Fruit fly (Drosophila melanogaster) whole organism, embryonic: ENCODE data around the gene CG44090.
A peak's percentile ranks its signal among the peaks of the same experiment; 100 is the strongest.

Source experiments
- Atf3 ChIP-seq: fragments of 200-800 bp; sonication (Bioruptor generic); optimal IDR thresholded peaks from 3 replicates; lab custom pipeline; 2016; ENCODE audit warnings: missing biosample characterization, missing genetic modification characterization
- Bgb ChIP-seq: fragments of 200-800 bp; sonication (Bioruptor generic); IDR thresholded peaks from 2 replicates; pipeline ENCODE4 v1.3.6; 2022; ENCODE audit warnings: missing biosample characterization, missing genetic modification characterization; ENCODE audit not compliant: partially characterized antibody
- Bteb2 ChIP-seq: fragments of 200-800 bp; sonication (Bioruptor generic); optimal IDR thresholded peaks from 2 replicates; lab custom pipeline; 2016; ENCODE audit warnings: missing biosample characterization, missing genetic modification characterization
- CG1024 ChIP-seq: fragments of 200-800 bp; sonication (Bioruptor generic); IDR thresholded peaks from 2 replicates; pipeline ENCODE4 v1.3.6; 2022; ENCODE audit warnings: missing biosample characterization, missing genetic modification characterization
- CG10267 ChIP-seq: fragments of 200-800 bp; sonication (Bioruptor generic); optimal IDR thresholded peaks from 2 replicates; lab custom pipeline; 2018; ENCODE audit warnings: missing biosample characterization, mild to moderate bottlenecking, missing genetic modification characterization, moderate library complexity
- CG11247 ChIP-seq: fragments of 200-800 bp; sonication (Bioruptor generic); IDR thresholded peaks from 2 replicates; pipeline ENCODE4 v1.3.6; 2022; ENCODE audit warnings: missing biosample characterization, missing genetic modification characterization
- CG11456 ChIP-seq: fragments of 200-800 bp; sonication (Bioruptor generic); IDR thresholded peaks from 3 replicates; pipeline ENCODE4 v1.3.6; 2022; ENCODE audit warnings: missing biosample characterization, missing genetic modification characterization
- CG11504 ChIP-seq: fragments of 200-800 bp; sonication (Bioruptor generic); optimal IDR thresholded peaks from 3 replicates; lab custom pipeline; 2019; ENCODE audit warnings: missing biosample characterization, mild to moderate bottlenecking, missing genetic modification characterization, moderate library complexity
- CG11560 ChIP-seq: fragments of 200-800 bp; sonication (Bioruptor generic); IDR thresholded peaks from 3 replicates; pipeline ENCODE4 v1.3.6; 2022; ENCODE audit warnings: missing biosample characterization, missing genetic modification characterization
- CG12744 ChIP-seq: fragments of 200-800 bp; sonication (Bioruptor generic); optimal IDR thresholded peaks from 2 replicates; lab custom pipeline; 2016; ENCODE audit warnings: missing biosample characterization, missing genetic modification characterization
- CG13296 ChIP-seq: fragments of 200-800 bp; sonication (Bioruptor generic); optimal IDR thresholded peaks from 3 replicates; lab custom pipeline; 2018; ENCODE audit warnings: missing biosample characterization, mild to moderate bottlenecking, missing genetic modification characterization
- CG16813 ChIP-seq: fragments of 200-800 bp; sonication (Bioruptor generic); IDR thresholded peaks from 3 replicates; pipeline ENCODE4 v1.3.6; 2022; ENCODE audit warnings: missing biosample characterization, missing genetic modification characterization; ENCODE audit not compliant: partially characterized antibody
- CG1832 ChIP-seq: fragments of 200-800 bp; sonication (Bioruptor generic); optimal IDR thresholded peaks from 2 replicates; lab custom pipeline; 2017; ENCODE audit warnings: missing biosample characterization, mild to moderate bottlenecking, missing genetic modification characterization, inconsistent platforms
- CG18476 ChIP-seq: fragments of 200-800 bp; sonication (Bioruptor generic); optimal IDR thresholded peaks from 2 replicates; lab custom pipeline; 2016; ENCODE audit warnings: missing biosample characterization, mild to moderate bottlenecking, missing genetic modification characterization
- CG2120 ChIP-seq: fragments of 200-800 bp; sonication (Bioruptor generic); optimal IDR thresholded peaks from 3 replicates; lab custom pipeline; 2016; ENCODE audit warnings: missing biosample characterization, missing genetic modification characterization
- CG2129 ChIP-seq: fragments of 200-800 bp; sonication (Bioruptor generic); IDR thresholded peaks from 2 replicates; pipeline ENCODE4 v1.3.6; 2022; ENCODE audit warnings: missing biosample characterization, missing genetic modification characterization; ENCODE audit not compliant: partially characterized antibody
- CG2875 ChIP-seq: fragments of 200-800 bp; sonication (Bioruptor generic); optimal IDR thresholded peaks from 2 replicates; lab custom pipeline; 2017; ENCODE audit warnings: missing biosample characterization, mild to moderate bottlenecking, missing genetic modification characterization, missing genetic modification reagents
- CG31224 ChIP-seq: fragments of 200-800 bp; sonication (Bioruptor generic); IDR thresholded peaks from 2 replicates; pipeline ENCODE4 v1.3.6; 2022; ENCODE audit warnings: missing biosample characterization, missing genetic modification characterization
- CG3163 ChIP-seq: fragments of 200-800 bp; sonication (Bioruptor generic); optimal IDR thresholded peaks from 3 replicates; lab custom pipeline; 2016; ENCODE audit warnings: missing biosample characterization, missing genetic modification characterization
- CG4328 ChIP-seq: fragments of 200-800 bp; sonication (Bioruptor generic); optimal IDR thresholded peaks from 3 replicates; lab custom pipeline; 2017; ENCODE audit warnings: missing biosample characterization, missing genetic modification reagents, missing genetic modification characterization
- CG43689 ChIP-seq: fragments of 200-800 bp; sonication (Bioruptor generic); IDR thresholded peaks from 2 replicates; pipeline ENCODE4 v1.3.6; 2022; ENCODE audit warnings: missing biosample characterization, missing genetic modification characterization
- CG6654 ChIP-seq: fragments of 200-800 bp; sonication (Bioruptor generic); optimal IDR thresholded peaks from 2 replicates; lab custom pipeline; 2017; ENCODE audit warnings: missing biosample characterization, mild to moderate bottlenecking, missing genetic modification characterization
- CG7271 ChIP-seq: fragments of 200-800 bp; sonication (Bioruptor generic); optimal IDR thresholded peaks from 2 replicates; lab custom pipeline; 2018; ENCODE audit warnings: missing biosample characterization, mild to moderate bottlenecking, missing genetic modification characterization, moderate library complexity
- CG7786 ChIP-seq: fragments of 200-800 bp; sonication (Bioruptor generic); optimal IDR thresholded peaks from 2 replicates; lab custom pipeline; 2016; ENCODE audit warnings: missing biosample characterization, missing genetic modification characterization
- CG7839 ChIP-seq: fragments of 200-800 bp; sonication (Bioruptor generic); optimal IDR thresholded peaks from 3 replicates; lab custom pipeline; 2018; ENCODE audit warnings: missing biosample characterization, mild to moderate bottlenecking, missing genetic modification characterization, moderate library complexity
- CG8388 ChIP-seq: fragments of 200-800 bp; sonication (Bioruptor generic); optimal IDR thresholded peaks from 2 replicates; lab custom pipeline; 2019; ENCODE audit warnings: missing biosample characterization, mild to moderate bottlenecking, missing genetic modification characterization, moderate library complexity
- CG9437 ChIP-seq: fragments of 200-800 bp; sonication (Bioruptor generic); optimal IDR thresholded peaks from 2 replicates; lab custom pipeline; 2018; ENCODE audit warnings: missing biosample characterization, mild to moderate bottlenecking, missing genetic modification characterization
- Fer1 ChIP-seq: fragments of 200-800 bp; sonication (Bioruptor generic); optimal IDR thresholded peaks from 2 replicates; lab custom pipeline; 2017; ENCODE audit warnings: missing biosample characterization, mild to moderate bottlenecking, missing genetic modification characterization
- Fer3 ChIP-seq: fragments of 200-800 bp; sonication (Bioruptor generic); optimal IDR thresholded peaks from 2 replicates; lab custom pipeline; 2018; ENCODE audit warnings: missing biosample characterization, mild to moderate bottlenecking, missing genetic modification characterization, moderate library complexity
- GATAe ChIP-seq: fragments of 200-800 bp; sonication (Bioruptor generic); conservative IDR thresholded peaks from 2 replicates; pipeline ENCODE4 v1.3.6; 2022; ENCODE audit warnings: missing biosample characterization, missing genetic modification characterization
- Gsc ChIP-seq: fragments of 200-800 bp; sonication (Bioruptor generic); IDR thresholded peaks from 2 replicates; pipeline ENCODE4 v1.3.6; 2022; ENCODE audit warnings: missing biosample characterization, missing genetic modification characterization
- Kr ChIP-seq: fragments of 200-800 bp; sonication (Bioruptor generic); optimal IDR thresholded peaks from 2 replicates; lab custom pipeline; 2017; ENCODE audit warnings: missing biosample characterization, mild to moderate bottlenecking, missing genetic modification characterization
- NFAT ChIP-seq: fragments of 200-800 bp; sonication (Bioruptor generic); IDR thresholded peaks from 2 replicates; pipeline ENCODE4 v1.3.6; 2022; ENCODE audit warnings: missing biosample characterization, missing genetic modification characterization
- Ptx1 ChIP-seq: fragments of 200-800 bp; sonication (Bioruptor generic); IDR thresholded peaks from 2 replicates; pipeline ENCODE4 v1.3.6; 2022; ENCODE audit warnings: missing biosample characterization, missing genetic modification characterization
- Usf ChIP-seq: fragments of 200-800 bp; sonication (Bioruptor generic); optimal IDR thresholded peaks from 2 replicates; lab custom pipeline; 2017; ENCODE audit warnings: missing genotype, missing biosample characterization, missing genetic modification characterization
- bcd ChIP-seq: fragments of 200-800 bp; sonication (Bioruptor generic); optimal IDR thresholded peaks from 2 replicates; lab custom pipeline; 2017; ENCODE audit warnings: missing biosample characterization, mild to moderate bottlenecking, missing genetic modification characterization
- bigmax ChIP-seq: fragments of 200-800 bp; sonication (Bioruptor generic); optimal IDR thresholded peaks from 2 replicates; lab custom pipeline; 2018; ENCODE audit warnings: missing biosample characterization, mild to moderate bottlenecking, missing genetic modification characterization
- chif ChIP-seq, 2 experiments: fragments of 200-800 bp; sonication (Bioruptor generic); optimal IDR thresholded peaks; 3 replicates each; lab custom pipeline; 2016; ENCODE audit warnings: missing biosample characterization in 2 of 2, missing genetic modification characterization in 2 of 2
- corto ChIP-seq: fragments of 200-800 bp; sonication (Bioruptor generic); optimal IDR thresholded peaks from 2 replicates; lab custom pipeline; 2016; ENCODE audit warnings: missing biosample characterization, mild to moderate bottlenecking, missing genetic modification characterization, moderate library complexity
- dmrt11E ChIP-seq: fragments of 200-800 bp; sonication (Bioruptor generic); optimal IDR thresholded peaks from 3 replicates; lab custom pipeline; 2018; ENCODE audit warnings: missing biosample characterization, mild to moderate bottlenecking, missing genetic modification characterization, moderate library complexity
- ems ChIP-seq: fragments of 200-800 bp; sonication (Bioruptor generic); optimal IDR thresholded peaks from 3 replicates; lab custom pipeline; 2016; ENCODE audit warnings: missing biosample characterization, missing genetic modification characterization
- fru ChIP-seq: fragments of >200 bp; optimal IDR thresholded peaks from 2 replicates; lab custom pipeline; 2017
- gro ChIP-seq: fragments of 200-800 bp; sonication (Bioruptor generic); optimal IDR thresholded peaks from 2 replicates; lab custom pipeline; 2016; ENCODE audit warnings: missing biosample characterization, missing genetic modification characterization
- insv ChIP-seq, 2 experiments: fragments of 200-800 bp; sonication (Bioruptor generic); optimal IDR thresholded peaks; 3 replicates each; lab custom pipeline; 2016 to 2018; ENCODE audit warnings: missing biosample characterization in 2 of 2, missing genetic modification characterization in 2 of 2
- maf-S ChIP-seq: fragments of 200-800 bp; sonication (Bioruptor generic); optimal IDR thresholded peaks from 2 replicates; lab custom pipeline; 2016; ENCODE audit warnings: missing biosample characterization, missing genetic modification characterization
- nerfin-2 ChIP-seq: fragments of 200-800 bp; sonication (Bioruptor generic); IDR thresholded peaks from 2 replicates; pipeline ENCODE4 v1.3.6; 2022; ENCODE audit warnings: missing biosample characterization, missing genetic modification characterization; ENCODE audit not compliant: partially characterized antibody
- pita ChIP-seq: fragments of 200-800 bp; sonication (Bioruptor generic); optimal IDR thresholded peaks from 2 replicates; lab custom pipeline; 2017; ENCODE audit warnings: missing biosample characterization, mild to moderate bottlenecking, missing genetic modification characterization
- pzg ChIP-seq: fragments of 200-800 bp; sonication (Bioruptor generic); optimal IDR thresholded peaks from 3 replicates; lab custom pipeline; 2018; ENCODE audit warnings: missing biosample characterization, mild to moderate bottlenecking, missing genetic modification characterization, moderate library complexity
- stc ChIP-seq: fragments of 200-800 bp; sonication (Bioruptor generic); IDR thresholded peaks from 2 replicates; pipeline ENCODE4 v1.3.6; 2022; ENCODE audit warnings: missing biosample characterization, missing genetic modification characterization
- unpg ChIP-seq: fragments of 200-800 bp; sonication (Bioruptor generic); optimal IDR thresholded peaks from 3 replicates; lab custom pipeline; 2018; ENCODE audit warnings: missing biosample characterization, mild to moderate bottlenecking, missing genetic modification characterization, moderate library complexity
- yki ChIP-seq: fragments of >200 bp; optimal IDR thresholded peaks from 3 replicates; lab custom pipeline; 2018

CG44090 gene

DNA sequence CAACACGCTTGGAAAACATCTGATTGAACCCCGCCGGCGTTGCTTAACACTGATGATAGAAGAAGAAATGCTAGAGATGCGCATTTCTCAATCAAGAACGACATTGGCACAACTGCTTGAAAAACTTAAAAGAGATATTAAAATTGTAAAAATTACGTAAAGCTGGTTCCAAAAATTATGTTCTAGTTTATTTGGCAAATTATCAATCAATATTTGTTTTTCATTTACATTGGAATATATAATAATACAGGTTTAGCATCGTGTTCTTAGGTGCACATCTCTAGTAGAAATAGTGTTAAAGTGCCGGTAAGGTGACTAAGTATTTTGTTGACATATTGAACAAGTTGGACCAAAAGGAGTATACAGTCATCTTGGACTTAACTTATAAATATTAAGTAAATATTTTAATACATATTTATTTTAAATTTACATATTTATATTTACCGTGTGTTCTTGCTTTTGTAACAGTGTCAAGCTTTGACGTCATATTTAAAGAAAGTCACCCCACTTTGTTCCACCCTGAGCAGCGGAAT is 42.9 kb downstream of the CG44090 start, which contains the start of the genes Brf and sds22:
Brf (minus strand) TSS at position 25 of the 533 bp plus-strand sequence.
sds22 (plus strand) TSS at position 282 of the 533 bp plus-strand sequence.
- peak; percentile 96 for TF ChIP-seq dmrt11E
- no peak for TF ChIP-seq pita
- TF ChIP-seq nerfin-2 (GFP tag; lab: Robert Waterston, UW) = no peak
- peak; percentile 93 for TF ChIP-seq CG8388
- TF ChIP-seq CG1024 (GFP tag; lab: Robert Waterston, UW) = peak; percentile 86
- TF ChIP-seq GATAe (GFP tag; lab: Robert Waterston, UW) = peak; percentile 74
- peak; percentile 66 for TF ChIP-seq pzg (GFP tag; lab: Kevin White, UChicago)
- TF ChIP-seq CG7271 (tag; lab: Kevin White, UChicago) = peak; percentile 80
- TF ChIP-seq NFAT (GFP tag; lab: Robert Waterston, UW) = peak; percentile 89
- TF ChIP-seq Fer3 (tag; lab: Kevin White, UChicago) = peak; percentile 94
- TF ChIP-seq CG11504 = peak; percentile 94
- TF ChIP-seq CG31224 (GFP tag; lab: Robert Waterston, UW) = peak; percentile 83
- TF ChIP-seq CG3163 = peak; percentile 79
- TF ChIP-seq yki = no peak
- TF ChIP-seq maf-S (GFP tag; lab: Kevin White, UChicago) = peak; percentile 96
- TF ChIP-seq fru (lab: Kevin White, UChicago) = no peak
- peak; percentile 81 for TF ChIP-seq CG6654
- TF ChIP-seq CG11560 (tag; lab: Robert Waterston, UW) = peak; percentile 87
- TF ChIP-seq CG4328 (GFP tag; lab: Kevin White, UChicago) = peak; percentile 95
- TF ChIP-seq CG2129 (GFP tag; lab: Robert Waterston, UW) = peak; percentile 62
- TF ChIP-seq bigmax = peak; percentile 7
- peak; percentile 76 for TF ChIP-seq Gsc (GFP tag; lab: Robert Waterston, UW)
- TF ChIP-seq CG16813 (GFP tag; lab: Robert Waterston, UW) = peak; percentile 87
- peak; percentile 92 for TF ChIP-seq CG11247 (GFP tag; lab: Robert Waterston, UW)
- no peak for TF ChIP-seq CG1832 (GFP tag; lab: Kevin White, UChicago)
- peak; percentile 96 for TF ChIP-seq gro (GFP tag; lab: Kevin White, UChicago)
- peak; percentile 78 for TF ChIP-seq CG43689 (GFP tag; lab: Robert Waterston, UW)
- TF ChIP-seq bcd = peak; percentile 95
- peak; percentile 100 for TF ChIP-seq CG10267
- peak in 1 of 2 experiments; percentile 78 for TF ChIP-seq insv (GFP tag; optimal IDR thresholded peaks at IDR 0.05; lab: Kevin White, UChicago)
- peak; percentile 98 for TF ChIP-seq CG2120 (GFP tag; lab: Kevin White, UChicago)
- TF ChIP-seq Bteb2 (GFP tag; lab: Kevin White, UChicago) = peak; percentile 94
- peak; percentile 95 for TF ChIP-seq CG7786 (GFP tag; lab: Kevin White, UChicago)
- peak; percentile 88 for TF ChIP-seq CG9437 (GFP tag; lab: Kevin White, UChicago)
- peak; percentile 93 for TF ChIP-seq CG12744 (GFP tag; lab: Kevin White, UChicago)
- TF ChIP-seq Ptx1 = peak; percentile 96
- TF ChIP-seq Bgb (GFP tag; lab: Robert Waterston, UW) = peak; percentile 74
- peak; percentile 85 for TF ChIP-seq stc (GFP tag; lab: Robert Waterston, UW)
- TF ChIP-seq ems (GFP tag; lab: Kevin White, UChicago) = peak; percentile 96
- TF ChIP-seq Usf (GFP tag; lab: Kevin White, UChicago) = peak; percentile 93
- TF ChIP-seq CG11456 (GFP tag; lab: Robert Waterston, UW) = peak; percentile 90
- TF ChIP-seq unpg (GFP tag; lab: Kevin White, UChicago) = peak; percentile 96
- peak; percentile 92 for TF ChIP-seq CG13296 (GFP tag; lab: Kevin White, UChicago)
- TF ChIP-seq CG2875 (GFP tag; lab: Kevin White, UChicago) = peak; percentile 84
- peak; percentile 95 to 96 for TF ChIP-seq chif (GFP tag; optimal IDR thresholded peaks at IDR 0.05; lab: Kevin White, UChicago)
- peak; percentile 96 for TF ChIP-seq CG7839
- TF ChIP-seq CG18476 (GFP tag; lab: Kevin White, UChicago) = peak; percentile 94
- peak; percentile 85 for TF ChIP-seq corto (GFP tag; lab: Kevin White, UChicago)
- peak; percentile 94 for TF ChIP-seq Atf3 (GFP tag; lab: Kevin White, UChicago)
- TF ChIP-seq Kr (GFP tag; lab: Kevin White, UChicago) = peak; percentile 33
- peak; percentile 93 for TF ChIP-seq Fer1 (GFP tag; lab: Kevin White, UChicago)
